Worm (Caenorhabditis elegans) whole organism, L1 larva: ENCODE data around the gene T13C2.2.

Source experiments
- C04F5.9 ChIP-seq: sonication (generic microtip); optimal IDR thresholded peaks from 2 replicates; lab custom pipeline; 2016; ENCODE audit warnings: missing genetic modification characterization, missing compliant biosample characterization
- C16A3.4 ChIP-seq: fragments of 150-350 bp; optimal IDR thresholded peaks from 2 replicates; lab custom pipeline; 2014; ENCODE audit warnings: missing biosample characterization, missing genetic modification characterization
- C34B4.2 ChIP-seq: sonication (generic microtip); optimal IDR thresholded peaks from 2 replicates; lab custom pipeline; 2017; ENCODE audit warnings: mild to moderate bottlenecking, missing genetic modification characterization, missing compliant biosample characterization
- F16B12.6 ChIP-seq: fragments of 150-350 bp; optimal IDR thresholded peaks from 2 replicates; lab custom pipeline; 2014; ENCODE audit warnings: missing biosample characterization, missing genetic modification characterization
- Y116A8C.19 ChIP-seq: sonication (generic microtip); optimal IDR thresholded peaks from 2 replicates; lab custom pipeline; 2016; ENCODE audit warnings: missing compliant biosample characterization, missing genetic modification characterization, borderline replicate concordance
- aha-1 ChIP-seq: fragments of 150-350 bp; optimal IDR thresholded peaks from 2 replicates; lab custom pipeline; 2014; ENCODE audit warnings: missing biosample characterization, missing genetic modification characterization
- aly-2 ChIP-seq: fragments of 150-350 bp; optimal IDR thresholded peaks from 2 replicates; lab custom pipeline; 2014; ENCODE audit warnings: missing biosample characterization, missing genetic modification characterization
- blmp-1 ChIP-seq: fragments of 150-350 bp; optimal IDR thresholded peaks from 2 replicates; lab custom pipeline; 2014; ENCODE audit warnings: missing biosample characterization, missing genetic modification characterization
- ceh-63 ChIP-seq: fragments of 200-800 bp; sonication (Bioruptor generic); optimal IDR thresholded peaks from 2 replicates; lab custom pipeline; 2018; ENCODE audit warnings: mild to moderate bottlenecking, missing genetic modification characterization, missing compliant biosample characterization
- ceh-8 ChIP-seq: fragments of 200-800 bp; sonication (Bioruptor generic); optimal IDR thresholded peaks from 2 replicates; lab custom pipeline; 2018; ENCODE audit warnings: mild to moderate bottlenecking, missing genetic modification characterization, moderate library complexity, missing compliant biosample characterization
- ceh-82 ChIP-seq, 3 experiments: fragments of 150-350 bp in 1 of 3; sonication (generic microtip) in 2 of 3; optimal IDR thresholded peaks; 2 replicates each; lab custom pipeline; 2014 to 2017; ENCODE audit warnings: missing biosample characterization in 3 of 3, missing genetic modification characterization in 3 of 3
- ces-1 ChIP-seq: fragments of 150-350 bp; optimal IDR thresholded peaks from 2 replicates; lab custom pipeline; 2014; ENCODE audit warnings: missing biosample characterization, missing genetic modification reagents, missing genetic modification characterization
- dpl-1 ChIP-seq, 3 experiments: fragments of 150-350 bp in 2 of 3; sonication (generic microtip) in 1 of 3; optimal IDR thresholded peaks; 2 replicates each; lab custom pipeline; 2014 to 2017; ENCODE audit warnings: missing biosample characterization in 3 of 3, missing genetic modification characterization in 3 of 3, missing genetic modification reagents in 3 of 3
- efl-1 ChIP-seq, 4 experiments: fragments of 150-350 bp; optimal IDR thresholded peaks in 3 of 4; peaks in 1 of 4; 1 replicate in 1 of 4; 2 replicates in 3 of 4; lab custom pipeline; 2014; ENCODE audit warnings: missing biosample characterization in 2 of 4, missing genetic modification characterization in 2 of 4, missing genetic modification reagents in 2 of 4
- egl-27 ChIP-seq, 2 experiments: fragments of 150-350 bp in 1 of 2; sonication (generic microtip); optimal IDR thresholded peaks; 3 replicates each; lab custom pipeline; 2017 to 2018; ENCODE audit warnings: missing biosample characterization in 2 of 2, missing genetic modification characterization in 2 of 2, missing genetic modification reagents in 2 of 2
- elt-3 ChIP-seq, 6 experiments: fragments of 150-350 bp in 1 of 6; sonication (generic microtip); optimal IDR thresholded peaks; 2 replicates each; lab custom pipeline; 2017 to 2018; ENCODE audit warnings: missing biosample characterization in 6 of 6, missing genetic modification characterization in 6 of 6, inconsistent platforms in 1 of 6
- fkh-4 ChIP-seq: sonication (generic microtip); optimal IDR thresholded peaks from 2 replicates; lab custom pipeline; 2016; ENCODE audit warnings: missing compliant biosample characterization, missing genetic modification characterization, borderline replicate concordance
- fos-1 ChIP-seq: fragments of 150-350 bp; optimal IDR thresholded peaks from 2 replicates; lab custom pipeline; 2014; ENCODE audit warnings: missing biosample characterization, missing genetic modification characterization
- hlh-17 ChIP-seq: fragments of 200-800 bp; sonication (Bioruptor generic); optimal IDR thresholded peaks from 2 replicates; lab custom pipeline; 2018; ENCODE audit warnings: missing genetic modification characterization, mild to moderate bottlenecking, missing compliant biosample characterization, moderate library complexity, borderline replicate concordance
- hlh-4 ChIP-seq: sonication (generic microtip); optimal IDR thresholded peaks from 2 replicates; lab custom pipeline; 2016; ENCODE audit warnings: mild to moderate bottlenecking, missing genetic modification characterization, missing compliant biosample characterization
- hpl-2 ChIP-seq: fragments of 150-350 bp; optimal IDR thresholded peaks from 2 replicates; lab custom pipeline; 2014; ENCODE audit warnings: missing biosample characterization, missing genetic modification reagents, missing genetic modification characterization
- jun-1 ChIP-seq: fragments of 150-350 bp; optimal IDR thresholded peaks from 2 replicates; lab custom pipeline; 2014; ENCODE audit warnings: missing biosample characterization, missing genetic modification reagents, missing genetic modification characterization
- lin-13 ChIP-seq: fragments of 150-350 bp; optimal IDR thresholded peaks from 2 replicates; lab custom pipeline; 2014; ENCODE audit warnings: missing biosample characterization, missing genetic modification reagents, missing genetic modification characterization
- lin-14 ChIP-seq: fragments of 200-800 bp; sonication (Bioruptor generic); optimal IDR thresholded peaks from 2 replicates; lab custom pipeline; 2018; ENCODE audit warnings: mild to moderate bottlenecking, missing genetic modification characterization, moderate library complexity, missing compliant biosample characterization
- lin-15B ChIP-seq: fragments of 150-350 bp; sonication (generic microtip); optimal IDR thresholded peaks from 3 replicates; lab custom pipeline; 2014; ENCODE audit warnings: missing biosample characterization, missing genetic modification characterization
- lin-35 ChIP-seq, 2 experiments: fragments of 150-350 bp; optimal IDR thresholded peaks; 2 replicates each; lab custom pipeline; 2014; ENCODE audit warnings: missing biosample characterization in 2 of 2, missing genetic modification characterization in 2 of 2, missing genetic modification reagents in 2 of 2
- lsy-2 ChIP-seq, 2 experiments: fragments of 150-350 bp; optimal IDR thresholded peaks; 2 replicates each; lab custom pipeline; 2014; ENCODE audit warnings: missing biosample characterization in 2 of 2, missing genetic modification characterization in 2 of 2
- mab-9 ChIP-seq: fragments of 200-800 bp; sonication (Bioruptor generic); IDR thresholded peaks from 2 replicates; pipeline ENCODE4 v1.3.6; 2022; ENCODE audit warnings: missing genetic modification reagents, missing genetic modification characterization, missing compliant biosample characterization
- nhr-11 ChIP-seq: fragments of 150-350 bp; optimal IDR thresholded peaks from 2 replicates; lab custom pipeline; 2014; ENCODE audit warnings: missing biosample characterization, missing genetic modification characterization
- nhr-12 ChIP-seq: sonication (generic microtip); optimal IDR thresholded peaks from 2 replicates; lab custom pipeline; 2017; ENCODE audit warnings: missing biosample characterization, missing genetic modification characterization
- nhr-19 ChIP-seq: fragments of 200-800 bp; sonication (Bioruptor generic); conservative IDR thresholded peaks from 2 replicates; pipeline ENCODE4 v1.3.6; 2022; ENCODE audit warnings: missing genetic modification characterization, missing compliant biosample characterization
- nhr-20 ChIP-seq: sonication (generic microtip); optimal IDR thresholded peaks from 2 replicates; lab custom pipeline; 2016; ENCODE audit warnings: mild to moderate bottlenecking, missing genetic modification characterization, missing compliant biosample characterization
- nhr-47 ChIP-seq: sonication (generic microtip); optimal IDR thresholded peaks from 2 replicates; lab custom pipeline; 2016; ENCODE audit warnings: mild to moderate bottlenecking, missing genetic modification characterization, moderate library complexity, missing compliant biosample characterization
- nhr-76 ChIP-seq: sonication (generic microtip); optimal IDR thresholded peaks from 2 replicates; lab custom pipeline; 2017; ENCODE audit warnings: missing biosample characterization, missing genetic modification characterization
- nhr-85 ChIP-seq: sonication (generic microtip); peaks from one replicate; lab custom pipeline; 2016; ENCODE audit warnings: missing genetic modification characterization, inconsistent platforms, missing compliant biosample characterization
- nhr-90 ChIP-seq: sonication (generic microtip); optimal IDR thresholded peaks from 2 replicates; lab custom pipeline; 2016; ENCODE audit warnings: mild to moderate bottlenecking, missing genetic modification characterization, missing compliant biosample characterization; ENCODE audit not compliant: poor library complexity
- pax-3 ChIP-seq: fragments of 200-800 bp; sonication (Bioruptor generic); optimal IDR thresholded peaks from 2 replicates; lab custom pipeline; 2018; ENCODE audit warnings: mild to moderate bottlenecking, missing genetic modification characterization, moderate library complexity, missing compliant biosample characterization
- pqm-1 ChIP-seq: sonication (generic microtip); optimal IDR thresholded peaks from 3 replicates; lab custom pipeline; 2017; ENCODE audit warnings: missing biosample characterization, missing genetic modification characterization
- snpc-4 ChIP-seq: fragments of 150-350 bp; optimal IDR thresholded peaks from 2 replicates; lab custom pipeline; 2014; ENCODE audit warnings: missing biosample characterization, missing genetic modification characterization
- snu-23 ChIP-seq: sonication (generic microtip); optimal IDR thresholded peaks from 2 replicates; lab custom pipeline; 2016; ENCODE audit warnings: missing genetic modification characterization, missing compliant biosample characterization
- sptf-1 ChIP-seq: fragments of 150-350 bp; optimal IDR thresholded peaks from 2 replicates; lab custom pipeline; 2014; ENCODE audit warnings: missing biosample characterization, missing genetic modification characterization
- sup-37 ChIP-seq: fragments of 200-800 bp; sonication (Bioruptor generic); optimal IDR thresholded peaks from 2 replicates; lab custom pipeline; 2018; ENCODE audit warnings: mild to moderate bottlenecking, missing genetic modification characterization, missing compliant biosample characterization
- tbx-2 ChIP-seq: sonication (generic microtip); optimal IDR thresholded peaks from 2 replicates; lab custom pipeline; 2016; ENCODE audit warnings: missing genetic modification characterization, missing compliant biosample characterization
- unc-130 ChIP-seq: fragments of 150-350 bp; optimal IDR thresholded peaks from 2 replicates; lab custom pipeline; 2017; ENCODE audit warnings: missing biosample characterization, missing genetic modification characterization, inconsistent platforms
- unc-62 ChIP-seq: fragments of 150-350 bp; optimal IDR thresholded peaks from 2 replicates; lab custom pipeline; 2014; ENCODE audit warnings: missing biosample characterization, missing genetic modification reagents, missing genetic modification characterization
- unc-98 ChIP-seq: fragments of 200-800 bp; sonication (Bioruptor generic); IDR thresholded peaks from 2 replicates; pipeline ENCODE4 v1.3.6; 2022; ENCODE audit warnings: missing genetic modification characterization, missing compliant biosample characterization
- vab-15 ChIP-seq: sonication (generic microtip); optimal IDR thresholded peaks from 2 replicates; lab custom pipeline; 2017; ENCODE audit warnings: missing genotype, mild to moderate bottlenecking, missing genetic modification characterization, missing compliant biosample characterization
- ztf-11 ChIP-seq, 2 experiments: sonication (generic microtip); optimal IDR thresholded peaks; 2 replicates each; lab custom pipeline; 2016 to 2017; ENCODE audit warnings: missing genetic modification characterization in 2 of 2, missing biosample characterization in 1 of 2, missing compliant biosample characterization in 1 of 2
- ztf-4 ChIP-seq: fragments of 150-350 bp; optimal IDR thresholded peaks from 2 replicates; lab custom pipeline; 2014; ENCODE audit warnings: missing biosample characterization, missing genetic modification characterization

T13C2.2 gene

DNA sequence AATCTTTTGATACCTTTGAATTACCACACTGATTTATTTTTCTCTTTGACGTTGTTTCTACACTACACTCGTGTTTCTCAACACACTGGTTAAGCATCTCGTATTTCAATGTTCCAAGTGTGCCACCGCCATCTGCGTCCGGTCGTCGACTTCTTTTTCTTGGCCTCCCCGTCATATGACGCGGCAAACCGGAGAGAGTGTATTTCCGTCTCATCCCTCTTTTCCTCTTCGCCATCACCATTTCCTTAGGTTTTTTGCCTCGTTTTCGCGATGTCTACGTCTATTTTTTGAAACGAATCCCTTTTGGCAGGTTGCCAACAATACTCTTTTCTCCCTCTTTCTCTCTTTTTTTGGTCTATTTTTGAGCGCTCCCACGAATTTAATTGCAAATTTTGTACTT, 47.0 kb downstream of the T13C2.2 start (continued):
- peak; percentile 14 to 46 for TF ChIP-seq lin-35 (GFP tag; optimal IDR thresholded peaks at IDR 0.05; lab: Kevin White, UChicago)
- TF ChIP-seq mab-9 (GFP tag; lab: Robert Waterston, UW) = no peak
- TF ChIP-seq sptf-1 (tag; lab: Kevin White, UChicago) = no peak
- no peak for TF ChIP-seq elt-3 (tag; optimal IDR thresholded peaks at IDR 0.05; lab: Kevin White, UChicago)
- no peak for TF ChIP-seq fkh-4 (tag; lab: Kevin White, UChicago)
- no peak for TF ChIP-seq C04F5.9 (tag; lab: Kevin White, UChicago)
- TF ChIP-seq aha-1 (tag; lab: Kevin White, UChicago) = no peak
- no peak for TF ChIP-seq unc-98 (GFP tag; lab: Robert Waterston, UW)
- TF ChIP-seq nhr-76 (tag; lab: Kevin White, UChicago) = no peak
- TF ChIP-seq lin-14 (GFP tag; lab: Kevin White, UChicago) = peak; percentile 90
- TF ChIP-seq dpl-1 (GFP tag; optimal IDR thresholded peaks at IDR 0.05; lab: Kevin White, UChicago) = no peak
- no peak for TF ChIP-seq jun-1
- TF ChIP-seq nhr-12 = no peak
- TF ChIP-seq C34B4.2 (tag; lab: Kevin White, UChicago) = no peak
- peak in 1 of 2 experiments; percentile 30 for TF ChIP-seq ztf-11 (tag; optimal IDR thresholded peaks at IDR 0.05; lab: Kevin White, UChicago)
- TF ChIP-seq pqm-1 (tag; lab: Kevin White, UChicago) = no peak
- no peak for TF ChIP-seq unc-62
- TF ChIP-seq nhr-90 (tag; lab: Kevin White, UChicago) = peak; percentile 31
- peak; percentile 4 for TF ChIP-seq ceh-8
- no peak for TF ChIP-seq ces-1 (GFP tag; lab: Kevin White, UChicago)
- TF ChIP-seq nhr-47 = peak; percentile 66
- peak; percentile 87 for TF ChIP-seq nhr-20 (tag; lab: Kevin White, UChicago)
- no peak for TF ChIP-seq C16A3.4 (tag; lab: Kevin White, UChicago)
- TF ChIP-seq hlh-4 (tag; lab: Kevin White, UChicago) = no peak
- peak in 1 of 2 experiments; percentile 62 for TF ChIP-seq egl-27 (tag; optimal IDR thresholded peaks at IDR 0.05; lab: Kevin White, UChicago)
- peak; percentile 47 to 63 for TF ChIP-seq lsy-2 (tag; optimal IDR thresholded peaks at IDR 0.05; lab: Kevin White, UChicago)
- peak; percentile 27 for TF ChIP-seq sup-37 (GFP tag; lab: Kevin White, UChicago)
- no peak for TF ChIP-seq unc-130 (tag; lab: Kevin White, UChicago)
- no peak for TF ChIP-seq nhr-11 (tag; lab: Kevin White, UChicago)
- TF ChIP-seq vab-15 = no peak
- peak; percentile 46 for TF ChIP-seq tbx-2
- TF ChIP-seq ceh-82 (tag; optimal IDR thresholded peaks at IDR 0.05; lab: Kevin White, UChicago) = peak in 1 of 3 experiments; percentile 23
- no peak for TF ChIP-seq ceh-63
- peak; percentile 52 for TF ChIP-seq ztf-4 (tag; lab: Kevin White, UChicago)

DNA sequence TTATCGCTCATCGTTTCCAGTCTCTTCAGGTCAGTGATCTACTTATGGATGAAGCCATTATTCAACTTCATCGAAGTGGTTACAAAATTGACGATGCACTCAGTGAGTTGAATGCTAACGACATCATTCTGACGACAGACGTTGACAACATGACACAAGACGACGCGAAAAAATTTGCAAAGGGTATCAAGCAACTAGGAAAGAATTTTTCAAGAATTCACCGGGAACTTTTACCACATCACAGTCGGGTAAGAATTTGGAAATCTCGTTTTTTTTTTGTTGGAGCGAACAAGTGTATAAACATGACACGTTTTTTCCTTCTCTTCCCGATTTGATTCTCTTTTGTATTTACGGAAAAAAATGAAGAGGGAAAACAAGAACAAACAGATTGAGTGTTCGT, 48.7 kb downstream of the T13C2.2 start:
- TF ChIP-seq ztf-4 (tag; lab: Kevin White, UChicago) = no peak
- TF ChIP-seq, all 84 proteins: peak for 0

DNA sequence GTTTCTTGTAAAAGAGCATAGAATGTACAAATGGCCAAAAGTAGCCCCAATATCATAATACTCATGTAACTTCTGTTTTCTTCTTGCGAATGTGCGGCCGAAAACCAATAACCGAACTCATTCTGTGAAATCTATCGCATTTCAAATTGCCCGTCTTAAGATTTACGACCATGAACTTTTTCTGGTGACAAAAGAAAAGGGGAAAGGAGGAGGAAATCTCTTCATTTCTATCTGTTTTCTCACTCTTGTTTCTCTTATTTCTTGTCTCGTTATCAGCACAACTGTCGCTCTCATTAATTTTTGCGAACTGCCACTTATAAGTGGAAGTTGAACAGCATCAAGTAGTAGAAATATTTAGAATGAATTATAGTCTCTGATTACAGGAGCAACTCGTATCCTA, 49.1 kb downstream of the T13C2.2 start:
- TF ChIP-seq pax-3 (tag; lab: Kevin White, UChicago) (no peak), C04F5.9 (tag; lab: Kevin White, UChicago) (no peak), nhr-12 (no peak), aly-2 (tag; lab: Kevin White, UChicago) (no peak), ceh-63 (no peak), fkh-4 (tag; lab: Kevin White, UChicago) (no peak), lin-15B (no peak), C16A3.4 (tag; lab: Kevin White, UChicago) (no peak), snu-23 (peak; percentile 18), aha-1 (tag; lab: Kevin White, UChicago) (no peak), ceh-82 (tag; optimal IDR thresholded peaks at IDR 0.05; lab: Kevin White, UChicago) (no peak), lin-13 (GFP tag; lab: Kevin White, UChicago) (no peak), fos-1 (no peak), efl-1 (optimal IDR thresholded peaks at IDR 0.05; lab: Kevin White, UChicago) (no peak), efl-1 (GFP tag; optimal IDR thresholded peaks at IDR 0.05 in 1 of 2; lab: Kevin White, UChicago) (no peak), Y116A8C.19 (tag; lab: Kevin White, UChicago) (no peak), F16B12.6 (no peak), nhr-85 (tag; lab: Kevin White, UChicago) (peak; percentile 82), nhr-19 (GFP tag; lab: Robert Waterston, UW) (peak; percentile 19; the same call in 1 of the 2 replicates), blmp-1 (tag; lab: Kevin White, UChicago) (peak; percentile 95), vab-15 (no peak), hlh-17 (GFP tag; lab: Kevin White, UChicago) (no peak), egl-27 (tag; optimal IDR thresholded peaks at IDR 0.05; lab: Kevin White, UChicago) (no peak), snpc-4 (tag; lab: Kevin White, UChicago) (no peak), hpl-2 (no peak)
